Worm (Caenorhabditis elegans) whole organism, young adult: ENCODE measurements around the gene lin-9.

Experiments used
- B0019.2 ChIP-seq: fragments of 200-800 bp; sonication (Bioruptor generic); conservative IDR thresholded peaks from 2 replicates; pipeline ENCODE4 v1.3.6; 2022; ENCODE audit warnings: missing genetic modification reagents, missing genetic modification characterization, missing compliant biosample characterization
- B0336.3 ChIP-seq: fragments of 200-800 bp; sonication (Bioruptor generic); IDR thresholded peaks from 2 replicates; pipeline ENCODE4 v1.3.6; 2022; ENCODE audit warnings: missing genetic modification characterization, missing compliant biosample characterization
- C06A6.2 ChIP-seq: fragments of 200-800 bp; sonication (Bioruptor generic); conservative IDR thresholded peaks from 2 replicates; pipeline ENCODE4 v1.3.6; 2022; ENCODE audit warnings: missing genetic modification characterization, missing compliant biosample characterization
- C17E4.6 ChIP-seq: fragments of 200-800 bp; sonication (Bioruptor generic); IDR thresholded peaks from 2 replicates; pipeline ENCODE4 v1.3.6; 2022; ENCODE audit warnings: missing genetic modification reagents, missing genetic modification characterization, missing compliant biosample characterization
- D2030.7 ChIP-seq: fragments of 200-800 bp; sonication (Bioruptor generic); IDR thresholded peaks from 2 replicates; pipeline ENCODE4 v1.3.6; 2022; ENCODE audit warnings: missing genetic modification reagents, missing genetic modification characterization, missing compliant biosample characterization
- F39B2.1 ChIP-seq: fragments of 200-800 bp; sonication (Bioruptor generic); IDR thresholded peaks from 2 replicates; pipeline ENCODE4 v1.3.6; 2022; ENCODE audit warnings: missing genetic modification reagents, missing genetic modification characterization, missing compliant biosample characterization
- F49E8.2 ChIP-seq: sonication (generic microtip); optimal IDR thresholded peaks from 3 replicates; lab custom pipeline; 2017; ENCODE audit warnings: missing genetic modification characterization, mild to moderate bottlenecking, missing compliant biosample characterization, antibody characterized with exemption, moderate library complexity; ENCODE audit not compliant: insufficient read depth
- F52B5.7 ChIP-seq: sonication (generic microtip); optimal IDR thresholded peaks from 2 replicates; lab custom pipeline; 2016; ENCODE audit warnings: mild to moderate bottlenecking, missing genetic modification characterization, missing compliant biosample characterization
- F55B11.4 ChIP-seq: sonication (generic microtip); optimal IDR thresholded peaks from 2 replicates; lab custom pipeline; 2016; ENCODE audit warnings: missing compliant biosample characterization, missing genetic modification characterization, borderline replicate concordance; ENCODE audit not compliant: insufficient read depth
- T07F8.4 ChIP-seq: sonication (generic microtip); optimal IDR thresholded peaks from 2 replicates; lab custom pipeline; 2016; ENCODE audit warnings: mild to moderate bottlenecking, missing genetic modification characterization, moderate library complexity, missing compliant biosample characterization
- Y67H2A.10 ChIP-seq: fragments of 200-800 bp; sonication (Bioruptor generic); conservative IDR thresholded peaks from 2 replicates; pipeline ENCODE4 v1.3.6; 2022; ENCODE audit warnings: missing genetic modification reagents, missing genetic modification characterization, missing compliant biosample characterization
- athp-1 ChIP-seq: sonication (generic microtip); optimal IDR thresholded peaks from 2 replicates; lab custom pipeline; 2017; ENCODE audit warnings: mild to moderate bottlenecking, missing genetic modification characterization, missing compliant biosample characterization
- attf-5 ChIP-seq: fragments of 200-800 bp; sonication (Bioruptor generic); optimal IDR thresholded peaks from 2 replicates; lab custom pipeline; 2018; ENCODE audit warnings: mild to moderate bottlenecking, missing genetic modification characterization, missing compliant biosample characterization
- bed-1 ChIP-seq: fragments of 200-800 bp; sonication (Bioruptor generic); IDR thresholded peaks from 2 replicates; pipeline ENCODE4 v1.3.6; 2022; ENCODE audit warnings: missing genetic modification reagents, missing genetic modification characterization, missing compliant biosample characterization
- ccch-3 ChIP-seq: fragments of 200-800 bp; sonication (Bioruptor generic); optimal IDR thresholded peaks from 2 replicates; lab custom pipeline; 2018; ENCODE audit warnings: mild to moderate bottlenecking, missing genetic modification characterization, missing compliant biosample characterization
- cebp-1 ChIP-seq, 2 experiments: fragments of 200-800 bp in 1 of 2; sonication (Bioruptor generic) in 1 of 2; sonication (generic microtip) in 1 of 2; IDR thresholded peaks in 1 of 2; optimal IDR thresholded peaks in 1 of 2; 2 replicates each; pipeline versions ENCODE4 v1.3.6 to Lab custom; 2017 to 2022; ENCODE audit warnings: missing compliant biosample characterization in 2 of 2, missing genetic modification characterization in 2 of 2, mild to moderate bottlenecking in 1 of 2, missing genetic modification reagents in 1 of 2, moderate library complexity in 1 of 2
- ceh-100 ChIP-seq: fragments of 200-800 bp; sonication (Bioruptor generic); IDR thresholded peaks from 2 replicates; pipeline ENCODE4 v1.3.6; 2022; ENCODE audit warnings: missing genetic modification reagents, missing genetic modification characterization, missing compliant biosample characterization
- ceh-27 ChIP-seq: fragments of 200-800 bp; sonication (Bioruptor generic); optimal IDR thresholded peaks from 2 replicates; lab custom pipeline; 2018; ENCODE audit warnings: mild to moderate bottlenecking, missing genetic modification characterization, moderate library complexity, missing compliant biosample characterization
- ceh-40 ChIP-seq: fragments of 200-800 bp; sonication (Bioruptor generic); IDR thresholded peaks from 2 replicates; pipeline ENCODE4 v1.3.6; 2022; ENCODE audit warnings: missing genetic modification characterization, missing compliant biosample characterization
- ceh-58 ChIP-seq: fragments of 200-800 bp; sonication (Bioruptor generic); IDR thresholded peaks from 2 replicates; pipeline ENCODE4 v1.3.6; 2022; ENCODE audit warnings: missing genetic modification characterization, missing compliant biosample characterization
- ceh-79 ChIP-seq: sonication (generic microtip); optimal IDR thresholded peaks from 2 replicates; lab custom pipeline; 2017; ENCODE audit warnings: mild to moderate bottlenecking, missing genetic modification characterization, missing compliant biosample characterization
- die-1 ChIP-seq: sonication (generic microtip); optimal IDR thresholded peaks from 2 replicates; lab custom pipeline; 2016; ENCODE audit warnings: missing genotype, mild to moderate bottlenecking, missing genetic modification characterization, missing compliant biosample characterization
- dox-1 ChIP-seq: fragments of 200-800 bp; sonication (Bioruptor generic); IDR thresholded peaks from 2 replicates; pipeline ENCODE4 v1.3.6; 2022; ENCODE audit warnings: missing genetic modification reagents, missing genetic modification characterization, missing compliant biosample characterization
- dpl-1 ChIP-seq: fragments of 150-350 bp; optimal IDR thresholded peaks from 2 replicates; lab custom pipeline; 2014; ENCODE audit warnings: missing biosample characterization, missing genetic modification reagents, missing genetic modification characterization
- gei-17 ChIP-seq: fragments of 200-800 bp; sonication (Bioruptor generic); optimal IDR thresholded peaks from 2 replicates; lab custom pipeline; 2018; ENCODE audit warnings: mild to moderate bottlenecking, missing genetic modification characterization, missing compliant biosample characterization
- hmg-1.2 ChIP-seq: fragments of 200-800 bp; sonication (Bioruptor generic); IDR thresholded peaks from 2 replicates; pipeline ENCODE4 v1.3.6; 2022; ENCODE audit warnings: missing genetic modification reagents, missing genetic modification characterization, missing compliant biosample characterization
- hsf-1 ChIP-seq: fragments of 200-800 bp; sonication (Bioruptor generic); IDR thresholded peaks from 2 replicates; pipeline ENCODE4 v1.3.6; 2022; ENCODE audit warnings: missing genetic modification reagents, missing genetic modification characterization, missing compliant biosample characterization
- lag-1 ChIP-seq: fragments of 200-800 bp; sonication (Bioruptor generic); IDR thresholded peaks from 2 replicates; pipeline ENCODE4 v1.3.6; 2022; ENCODE audit warnings: missing genetic modification reagents, missing genetic modification characterization, missing compliant biosample characterization
- lin-40 ChIP-seq: sonication (generic microtip); optimal IDR thresholded peaks from 2 replicates; lab custom pipeline; 2016; ENCODE audit warnings: missing genetic modification characterization, mild to moderate bottlenecking, missing compliant biosample characterization, missing genotype, missing genetic modification reagents
- lsl-1 ChIP-seq: fragments of 200-800 bp; sonication (Bioruptor generic); optimal IDR thresholded peaks from 2 replicates; lab custom pipeline; 2018; ENCODE audit warnings: mild to moderate bottlenecking, missing genetic modification characterization, moderate library complexity, missing compliant biosample characterization
- lsy-27 ChIP-seq: sonication (generic microtip); optimal IDR thresholded peaks from 2 replicates; lab custom pipeline; 2017; ENCODE audit warnings: missing genetic modification characterization, mild to moderate bottlenecking, missing compliant biosample characterization, antibody characterized with exemption, missing genotype, borderline replicate concordance; ENCODE audit not compliant: insufficient read depth
- madf-3 ChIP-seq: fragments of 200-800 bp; sonication (Bioruptor generic); IDR thresholded peaks from 2 replicates; pipeline ENCODE4 v1.3.6; 2022; ENCODE audit warnings: missing genetic modification reagents, missing genetic modification characterization, missing compliant biosample characterization
- mcd-1 ChIP-seq: fragments of 200-800 bp; sonication (Bioruptor generic); IDR thresholded peaks from 2 replicates; pipeline ENCODE4 v1.3.6; 2022; ENCODE audit warnings: missing genetic modification reagents, missing genetic modification characterization, missing compliant biosample characterization
- mxl-1 ChIP-seq: sonication (generic microtip); optimal IDR thresholded peaks from 2 replicates; lab custom pipeline; 2016; ENCODE audit warnings: missing genetic modification characterization, missing compliant biosample characterization
- nhr-27 ChIP-seq: fragments of 200-800 bp; sonication (Bioruptor generic); optimal IDR thresholded peaks from 2 replicates; lab custom pipeline; 2018; ENCODE audit warnings: mild to moderate bottlenecking, missing genetic modification characterization, moderate library complexity, missing compliant biosample characterization
- nhr-80 ChIP-seq: sonication (generic microtip); optimal IDR thresholded peaks from 2 replicates; lab custom pipeline; 2016; ENCODE audit warnings: missing genetic modification characterization, missing compliant biosample characterization
- repo-1 ChIP-seq: sonication (generic microtip); optimal IDR thresholded peaks from 2 replicates; lab custom pipeline; 2017; ENCODE audit warnings: mild to moderate bottlenecking, missing genetic modification characterization, missing compliant biosample characterization
- sdz-38 ChIP-seq: sonication (generic microtip); optimal IDR thresholded peaks from 2 replicates; lab custom pipeline; 2016; ENCODE audit warnings: missing genotype, missing genetic modification characterization, missing compliant biosample characterization
- sea-2 ChIP-seq: fragments of 200-800 bp; sonication (Bioruptor generic); IDR thresholded peaks from 2 replicates; pipeline ENCODE4 v1.3.6; 2022; ENCODE audit warnings: missing genetic modification characterization, missing compliant biosample characterization
- snpc-1.1 ChIP-seq: sonication (generic microtip); optimal IDR thresholded peaks from 2 replicates; lab custom pipeline; 2017; ENCODE audit warnings: missing genetic modification characterization, mild to moderate bottlenecking, missing compliant biosample characterization, antibody characterized with exemption, moderate library complexity, missing genotype, missing genetic modification reagents; ENCODE audit not compliant: insufficient read depth
- snpc-1.3 ChIP-seq: sonication (generic microtip); optimal IDR thresholded peaks from 2 replicates; lab custom pipeline; 2017; ENCODE audit warnings: missing genetic modification characterization, mild to moderate bottlenecking, missing compliant biosample characterization, antibody characterized with exemption, moderate library complexity, missing genotype, missing genetic modification reagents; ENCODE audit not compliant: insufficient read depth
- snpc-4 ChIP-seq, 5 experiments: fragments of 150-350 bp in 1 of 5; sonication (generic microtip) in 4 of 5; optimal IDR thresholded peaks; 2 replicates each; lab custom pipeline; 2014 to 2018; ENCODE audit warnings: missing genetic modification characterization in 5 of 5, missing biosample characterization in 3 of 5, antibody characterized with exemption in 2 of 5, mild to moderate bottlenecking in 2 of 5, missing compliant biosample characterization in 2 of 5, missing genotype in 2 of 5, moderate library complexity in 2 of 5, missing genetic modification reagents in 1 of 5
- unc-130 ChIP-seq: sonication (generic microtip); optimal IDR thresholded peaks from 2 replicates; lab custom pipeline; 2016; ENCODE audit warnings: missing genetic modification reagents, missing genetic modification characterization, missing compliant biosample characterization
- zfh-2 ChIP-seq: fragments of 200-800 bp; sonication (Bioruptor generic); conservative IDR thresholded peaks from 2 replicates; pipeline ENCODE4 v1.3.6; 2022; ENCODE audit warnings: missing genetic modification reagents, missing genetic modification characterization, missing compliant biosample characterization
- ztf-25 ChIP-seq: fragments of 200-800 bp; sonication (Bioruptor generic); IDR thresholded peaks from 2 replicates; pipeline ENCODE4 v1.3.6; 2022; ENCODE audit warnings: missing genetic modification reagents, missing genetic modification characterization, missing compliant biosample characterization
- ztf-26 ChIP-seq: sonication (generic microtip); optimal IDR thresholded peaks from 2 replicates; lab custom pipeline; 2017; ENCODE audit warnings: missing genetic modification characterization, missing compliant biosample characterization
- ztf-6 ChIP-seq: fragments of 200-800 bp; sonication (Bioruptor generic); IDR thresholded peaks from 2 replicates; pipeline ENCODE4 v1.3.6; 2022; ENCODE audit warnings: missing genetic modification reagents, missing genetic modification characterization, missing compliant biosample characterization

The lin-9 gene

ce11 chrIII:8850482-8851047 is 53.4 kb downstream of the lin-9 start, which contains the start of gene F44E2.9 (continued):
- no peak for TF ChIP-seq mxl-1 (tag; lab: Kevin White, UChicago)
- peak; percentile 74 for TF ChIP-seq D2030.7 (GFP tag; lab: Robert Waterston, UW)
- TF ChIP-seq F52B5.7 (tag; lab: Kevin White, UChicago): no peak
- TF ChIP-seq T07F8.4 (tag; lab: Kevin White, UChicago): no peak
- TF ChIP-seq bed-1 (GFP tag; lab: Robert Waterston, UW): no peak
- peak; percentile 83; the same call in 1 of the 2 replicates for TF ChIP-seq hmg-1.2 (GFP tag; lab: Robert Waterston, UW)
- TF ChIP-seq snpc-1.1: no peak
- TF ChIP-seq lsy-27: no peak
- no peak for TF ChIP-seq sea-2 (GFP tag; lab: Robert Waterston, UW)
- no peak for TF ChIP-seq gei-17 (GFP tag; lab: Kevin White, UChicago)
- no peak for TF ChIP-seq sdz-38 (tag; lab: Kevin White, UChicago)
- no peak for TF ChIP-seq C17E4.6 (GFP tag; lab: Robert Waterston, UW)
- TF ChIP-seq ceh-58 (GFP tag; lab: Robert Waterston, UW): no peak
- peak; percentile 68 for TF ChIP-seq ceh-27 (GFP tag; lab: Kevin White, UChicago)
- TF ChIP-seq lin-40 (tag; lab: Kevin White, UChicago): no peak
- no peak for TF ChIP-seq ceh-79 (tag; lab: Kevin White, UChicago)
- TF ChIP-seq hsf-1 (GFP tag; lab: Robert Waterston, UW): 0 out of 2 replicates have a peak, but pooled peaks have one; percentile 49
- TF ChIP-seq C06A6.2: no peak
- TF ChIP-seq F39B2.1: no peak
- TF ChIP-seq madf-3 (GFP tag; lab: Robert Waterston, UW): 0 out of 2 replicates have a peak, but pooled peaks have one; percentile 11
- TF ChIP-seq Y67H2A.10 (GFP tag; lab: Robert Waterston, UW): no peak
- no peak for TF ChIP-seq ztf-6 (GFP tag; lab: Robert Waterston, UW)
- TF ChIP-seq athp-1: no peak
- TF ChIP-seq ztf-26 (tag; lab: Kevin White, UChicago): no peak
- TF ChIP-seq ceh-100 (GFP tag; lab: Robert Waterston, UW): no peak
- TF ChIP-seq F49E8.2: no peak
- peak; percentile 79 for TF ChIP-seq dpl-1 (GFP tag; lab: Kevin White, UChicago)
- peak; percentile 74 for TF ChIP-seq unc-130
- TF ChIP-seq nhr-27 (tag; lab: Kevin White, UChicago): no peak
- TF ChIP-seq snpc-1.3: no peak
- no peak for TF ChIP-seq snpc-4 (GFP tag; optimal IDR thresholded peaks at IDR 0.05; lab: Kevin White, UChicago)
- TF ChIP-seq snpc-4 (tag; optimal IDR thresholded peaks at IDR 0.05; lab: Kevin White, UChicago): peak in 2 of 4 experiments; percentile 11 to 34
- peak; percentile 59 for TF ChIP-seq lsl-1 (GFP tag; lab: Kevin White, UChicago)
- no peak for TF ChIP-seq repo-1 (tag; lab: Kevin White, UChicago)
- TF ChIP-seq ccch-3 (GFP tag; lab: Kevin White, UChicago): no peak
- TF ChIP-seq lag-1 (GFP tag; lab: Robert Waterston, UW): no peak
- TF ChIP-seq nhr-80 (tag; lab: Kevin White, UChicago): peak; percentile 10
- TF ChIP-seq B0336.3: no peak
- TF ChIP-seq mcd-1 (GFP tag; lab: Robert Waterston, UW): peak; percentile 78
- no peak for TF ChIP-seq F55B11.4
- TF ChIP-seq dox-1 (GFP tag; lab: Robert Waterston, UW): peak; percentile 84
- TF ChIP-seq ceh-40 (GFP tag; lab: Robert Waterston, UW): no peak
- no peak for TF ChIP-seq die-1 (tag; lab: Kevin White, UChicago)
- TF ChIP-seq attf-5 (GFP tag; lab: Kevin White, UChicago): peak; percentile 55
- TF ChIP-seq cebp-1 (GFP tag; IDR thresholded peaks at IDR 0.05; lab: Robert Waterston, UW): no peak
- peak; percentile 33 for TF ChIP-seq cebp-1 (tag; optimal IDR thresholded peaks at IDR 0.05; lab: Kevin White, UChicago)
- TF ChIP-seq ztf-25 (GFP tag; lab: Robert Waterston, UW): no peak
- no peak for TF ChIP-seq B0019.2
- no peak for TF ChIP-seq zfh-2 (GFP tag; lab: Robert Waterston, UW)
